Fruit fly (Drosophila melanogaster) whole organism, embryonic: ENCODE data around the gene CG8135.
A peak's percentile ranks its signal among the peaks of the same experiment; 100 is the strongest.

Experiments used
- Aef1 ChIP-seq: fragments of 200-800 bp; sonication (Bioruptor generic); IDR thresholded peaks from 3 replicates; pipeline ENCODE4 v1.3.6; 2022; ENCODE audit warnings: missing biosample characterization, missing genetic modification characterization
- Atf6 ChIP-seq: fragments of 200-800 bp; sonication (Bioruptor generic); IDR thresholded peaks from 2 replicates; pipeline ENCODE4 v1.3.6; 2022; ENCODE audit warnings: missing biosample characterization, missing genetic modification characterization
- B-H1 ChIP-seq: fragments of 200-800 bp; sonication (Bioruptor generic); IDR thresholded peaks from 3 replicates; pipeline ENCODE4 v1.3.6; 2022; ENCODE audit warnings: missing biosample characterization, missing genetic modification characterization
- Blimp-1 ChIP-seq: fragments of 200-800 bp; sonication (Bioruptor generic); optimal IDR thresholded peaks from 3 replicates; lab custom pipeline; 2018; ENCODE audit warnings: missing biosample characterization, missing genetic modification characterization, mild to moderate bottlenecking, moderate library complexity, missing genetic modification reagents
- CG10147 ChIP-seq: fragments of 200-800 bp; sonication (Bioruptor generic); optimal IDR thresholded peaks from 2 replicates; lab custom pipeline; 2019; ENCODE audit warnings: missing biosample characterization, mild to moderate bottlenecking, missing genetic modification characterization, moderate library complexity
- CG10654 ChIP-seq: fragments of 200-800 bp; sonication (Bioruptor generic); optimal IDR thresholded peaks from 2 replicates; lab custom pipeline; 2016; ENCODE audit warnings: missing biosample characterization, missing genetic modification characterization
- CG11504 ChIP-seq: fragments of 200-800 bp; sonication (Bioruptor generic); optimal IDR thresholded peaks from 3 replicates; lab custom pipeline; 2019; ENCODE audit warnings: missing biosample characterization, mild to moderate bottlenecking, missing genetic modification characterization, moderate library complexity
- CG12236 ChIP-seq: fragments of 200-800 bp; sonication (Bioruptor generic); optimal IDR thresholded peaks from 2 replicates; lab custom pipeline; 2016; ENCODE audit warnings: missing biosample characterization, missing genetic modification characterization
- CG12659 ChIP-seq: fragments of 200-800 bp; sonication (Bioruptor generic); optimal IDR thresholded peaks from 3 replicates; lab custom pipeline; 2017; ENCODE audit warnings: mild to moderate bottlenecking, missing biosample characterization, missing genetic modification reagents, missing genetic modification characterization
- CG12744 ChIP-seq: fragments of 200-800 bp; sonication (Bioruptor generic); optimal IDR thresholded peaks from 2 replicates; lab custom pipeline; 2016; ENCODE audit warnings: missing biosample characterization, missing genetic modification characterization
- CG12942 ChIP-seq: fragments of 200-800 bp; sonication (Bioruptor generic); optimal IDR thresholded peaks from 3 replicates; lab custom pipeline; 2016; ENCODE audit warnings: missing biosample characterization, missing genetic modification characterization
- CG1603 ChIP-seq: fragments of 200-800 bp; sonication (Bioruptor generic); optimal IDR thresholded peaks from 2 replicates; lab custom pipeline; 2019; ENCODE audit warnings: missing biosample characterization, mild to moderate bottlenecking, missing genetic modification characterization, moderate library complexity
- CG16813 ChIP-seq: fragments of 200-800 bp; sonication (Bioruptor generic); IDR thresholded peaks from 3 replicates; pipeline ENCODE4 v1.3.6; 2022; ENCODE audit warnings: missing biosample characterization, missing genetic modification characterization; ENCODE audit not compliant: partially characterized antibody
- CG17385 ChIP-seq: fragments of 200-800 bp; sonication (Bioruptor generic); optimal IDR thresholded peaks from 3 replicates; lab custom pipeline; 2018; ENCODE audit warnings: missing biosample characterization, mild to moderate bottlenecking, missing genetic modification characterization
- CG18599 ChIP-seq: fragments of 200-800 bp; sonication (Bioruptor generic); optimal IDR thresholded peaks from 3 replicates; lab custom pipeline; 2017; ENCODE audit warnings: missing biosample characterization, missing genetic modification characterization, mild to moderate bottlenecking, moderate library complexity, missing genetic modification reagents
- CG31388 ChIP-seq: fragments of 200-800 bp; sonication (Bioruptor generic); optimal IDR thresholded peaks from 2 replicates; lab custom pipeline; 2016; ENCODE audit warnings: missing biosample characterization, missing genetic modification characterization
- CG4617 ChIP-seq: fragments of 200-800 bp; sonication (Bioruptor generic); optimal IDR thresholded peaks from 3 replicates; lab custom pipeline; 2016; ENCODE audit warnings: missing biosample characterization, missing genetic modification characterization, borderline replicate concordance
- CG4730 ChIP-seq: fragments of 200-800 bp; sonication (Bioruptor generic); IDR thresholded peaks from 2 replicates; pipeline ENCODE4 v1.3.6; 2022; ENCODE audit warnings: missing biosample characterization, missing genetic modification characterization
- CHES-1-like ChIP-seq: fragments of 200-800 bp; sonication (Bioruptor generic); optimal IDR thresholded peaks from 2 replicates; lab custom pipeline; 2016; ENCODE audit warnings: missing biosample characterization, missing genetic modification characterization
- CTCF ChIP-seq: fragments of 200-800 bp; sonication (Bioruptor generic); optimal IDR thresholded peaks from 2 replicates; lab custom pipeline; 2017; ENCODE audit warnings: missing biosample characterization, mild to moderate bottlenecking, missing genetic modification characterization, moderate library complexity
- Dip2 ChIP-seq: fragments of 200-800 bp; sonication (Bioruptor generic); IDR thresholded peaks from 2 replicates; pipeline ENCODE4 v1.3.6; 2022; ENCODE audit warnings: missing biosample characterization, missing genetic modification characterization
- Doc2 ChIP-seq: fragments of 200-800 bp; sonication (Bioruptor generic); IDR thresholded peaks from 2 replicates; pipeline ENCODE4 v1.3.6; 2022; ENCODE audit warnings: missing biosample characterization, missing genetic modification characterization
- HHEX ChIP-seq: fragments of 200-800 bp; sonication (Bioruptor generic); optimal IDR thresholded peaks from 3 replicates; lab custom pipeline; 2017; ENCODE audit warnings: missing biosample characterization, mild to moderate bottlenecking, missing genetic modification characterization, missing genetic modification reagents
- HLH4C ChIP-seq: fragments of 200-800 bp; sonication (Bioruptor generic); IDR thresholded peaks from 3 replicates; pipeline ENCODE4 v1.3.6; 2022; ENCODE audit warnings: missing biosample characterization, missing genetic modification characterization; ENCODE audit not compliant: partially characterized antibody
- HmgZ ChIP-seq: fragments of 200-800 bp; sonication (Bioruptor generic); optimal IDR thresholded peaks from 2 replicates; lab custom pipeline; 2018; ENCODE audit warnings: missing biosample characterization, mild to moderate bottlenecking, missing genetic modification characterization
- Hmr ChIP-seq: fragments of 200-800 bp; sonication (Bioruptor generic); optimal IDR thresholded peaks from 3 replicates; lab custom pipeline; 2017; ENCODE audit warnings: mild to moderate bottlenecking, missing biosample characterization, missing genetic modification reagents, missing genetic modification characterization
- Hr39 ChIP-seq: fragments of >200 bp; optimal IDR thresholded peaks from 2 replicates; lab custom pipeline; 2017
- Hr78 ChIP-seq, 2 experiments: fragments of 200-800 bp in 1 of 2; fragments of >200 bp in 1 of 2; sonication (Bioruptor generic) in 1 of 2; optimal IDR thresholded peaks; 2 replicates each; lab custom pipeline; 2017 to 2019; ENCODE audit warnings: missing biosample characterization in 2 of 2, missing genetic modification characterization in 2 of 2, mild to moderate bottlenecking in 1 of 2, moderate library complexity in 1 of 2
- Kr ChIP-seq: fragments of 200-800 bp; sonication (Bioruptor generic); optimal IDR thresholded peaks from 2 replicates; lab custom pipeline; 2017; ENCODE audit warnings: missing biosample characterization, mild to moderate bottlenecking, missing genetic modification characterization
- Max ChIP-seq: fragments of 200-800 bp; sonication (Bioruptor generic); optimal IDR thresholded peaks from 2 replicates; lab custom pipeline; 2016; ENCODE audit warnings: missing biosample characterization, mild to moderate bottlenecking, missing genetic modification characterization
- Ptx1 ChIP-seq: fragments of 200-800 bp; sonication (Bioruptor generic); IDR thresholded peaks from 2 replicates; pipeline ENCODE4 v1.3.6; 2022; ENCODE audit warnings: missing biosample characterization, missing genetic modification characterization
- Sox100B ChIP-seq: fragments of 200-800 bp; sonication (Bioruptor generic); optimal IDR thresholded peaks from 3 replicates; lab custom pipeline; 2018; ENCODE audit warnings: missing biosample characterization, mild to moderate bottlenecking, missing genetic modification characterization
- aop ChIP-seq: fragments of 200-800 bp; sonication (Bioruptor generic); IDR thresholded peaks from 2 replicates; pipeline ENCODE4 v1.3.6; 2022; ENCODE audit warnings: missing biosample characterization, missing genetic modification characterization
- ap ChIP-seq: fragments of 200-800 bp; sonication (Bioruptor generic); IDR thresholded peaks from 2 replicates; pipeline ENCODE4 v1.3.6; 2022; ENCODE audit warnings: missing biosample characterization, missing genetic modification characterization
- ash1 ChIP-seq: fragments of 200-800 bp; sonication (Bioruptor generic); optimal IDR thresholded peaks from 2 replicates; lab custom pipeline; 2018; ENCODE audit warnings: missing biosample characterization, mild to moderate bottlenecking, missing genetic modification characterization
- bigmax ChIP-seq: fragments of 200-800 bp; sonication (Bioruptor generic); optimal IDR thresholded peaks from 2 replicates; lab custom pipeline; 2018; ENCODE audit warnings: missing biosample characterization, mild to moderate bottlenecking, missing genetic modification characterization
- br ChIP-seq: fragments of >200 bp; optimal IDR thresholded peaks from 2 replicates; lab custom pipeline; 2017
- corto ChIP-seq: fragments of 200-800 bp; sonication (Bioruptor generic); optimal IDR thresholded peaks from 2 replicates; lab custom pipeline; 2016; ENCODE audit warnings: missing biosample characterization, mild to moderate bottlenecking, missing genetic modification characterization, moderate library complexity
- crc ChIP-seq: fragments of 200-800 bp; sonication (Bioruptor generic); optimal IDR thresholded peaks from 2 replicates; lab custom pipeline; 2016; ENCODE audit warnings: missing biosample characterization, missing genetic modification characterization
- emc ChIP-seq: fragments of 200-800 bp; sonication (Bioruptor generic); optimal IDR thresholded peaks from 2 replicates; lab custom pipeline; 2016; ENCODE audit warnings: missing biosample characterization, missing genetic modification characterization
- en ChIP-seq: fragments of 200-800 bp; sonication (Bioruptor generic); optimal IDR thresholded peaks from 2 replicates; lab custom pipeline; 2016; ENCODE audit warnings: missing biosample characterization, missing genetic modification characterization
- ftz-f1 ChIP-seq: fragments of 200-800 bp; sonication (Bioruptor generic); optimal IDR thresholded peaks from 2 replicates; lab custom pipeline; 2016; ENCODE audit warnings: missing biosample characterization, missing genetic modification characterization
- gem ChIP-seq: fragments of 200-800 bp; sonication (Bioruptor generic); optimal IDR thresholded peaks from 2 replicates; lab custom pipeline; 2019; ENCODE audit warnings: missing biosample characterization, mild to moderate bottlenecking, missing genetic modification characterization, moderate library complexity
- lbe ChIP-seq: fragments of 200-800 bp; sonication (Bioruptor generic); optimal IDR thresholded peaks from 2 replicates; lab custom pipeline; 2016; ENCODE audit warnings: missing biosample characterization, mild to moderate bottlenecking, missing genetic modification characterization
- lola ChIP-seq, 3 experiments: fragments of >200 bp in 2 of 3; fragments of 200-800 bp in 1 of 3; sonication (Bioruptor generic) in 1 of 3; optimal IDR thresholded peaks; 2 replicates each; lab custom pipeline; 2017 to 2019; ENCODE audit warnings: missing biosample characterization in 3 of 3, missing genetic modification characterization in 3 of 3, mild to moderate bottlenecking in 1 of 3, moderate library complexity in 1 of 3
- pum ChIP-seq: fragments of 200-800 bp; sonication (Bioruptor generic); optimal IDR thresholded peaks from 2 replicates; lab custom pipeline; 2016; ENCODE audit warnings: missing biosample characterization, missing genetic modification characterization
- row ChIP-seq: fragments of 200-800 bp; sonication (Bioruptor generic); IDR thresholded peaks from 3 replicates; pipeline ENCODE4 v1.3.6; 2022; ENCODE audit warnings: missing biosample characterization, missing genetic modification characterization
- schlank ChIP-seq: fragments of 200-800 bp; sonication (Bioruptor generic); optimal IDR thresholded peaks from 2 replicates; lab custom pipeline; 2018; ENCODE audit warnings: missing biosample characterization, mild to moderate bottlenecking, missing genetic modification characterization
- sima ChIP-seq: fragments of 200-800 bp; sonication (Bioruptor generic); optimal IDR thresholded peaks from 2 replicates; lab custom pipeline; 2016; ENCODE audit warnings: missing biosample characterization, missing genetic modification characterization
- ssp ChIP-seq: fragments of 200-800 bp; sonication (Bioruptor generic); IDR thresholded peaks from 2 replicates; pipeline ENCODE4 v1.3.6; 2022; ENCODE audit warnings: missing biosample characterization, missing genetic modification characterization
- tx ChIP-seq: fragments of 200-800 bp; sonication (Bioruptor generic); optimal IDR thresholded peaks from 2 replicates; lab custom pipeline; 2016; ENCODE audit warnings: missing biosample characterization, missing genetic modification characterization
- zfh1 ChIP-seq: fragments of 200-800 bp; sonication (Bioruptor generic); IDR thresholded peaks from 3 replicates; pipeline ENCODE4 v1.3.6; 2022; ENCODE audit warnings: missing biosample characterization, missing genetic modification characterization

CG8135 gene

dm6 chr3R:9428988-9429387 lies 24.8 kb downstream of the CG8135 start (continued):
- TF ChIP-seq Kr (GFP tag; lab: Kevin White, UChicago) = no peak
- no peak for TF ChIP-seq HLH4C (GFP tag; lab: Robert Waterston, UW)
- peak; percentile 63 for TF ChIP-seq gem (tag; lab: Kevin White, UChicago)
- peak in 1 of 2 experiments; percentile 58 for TF ChIP-seq Hr78 (GFP tag; optimal IDR thresholded peaks at IDR 0.05; lab: Kevin White, UChicago)
- TF ChIP-seq CG4730 (GFP tag; lab: Robert Waterston, UW) = peak; percentile 53; the same call in 1 of the 2 replicates
- peak; percentile 90 for TF ChIP-seq HmgZ (tag; lab: Kevin White, UChicago)
- TF ChIP-seq CG17385 (GFP tag; lab: Kevin White, UChicago) = peak; percentile 60
- TF ChIP-seq CG18599 = peak; percentile 94
- TF ChIP-seq crc = peak; percentile 48
- no peak; the same call in 2 of the 3 replicates for TF ChIP-seq B-H1 (GFP tag; lab: Robert Waterston, UW)
- peak; percentile 52; the same call in 1 of the 3 replicates for TF ChIP-seq Aef1 (GFP tag; lab: Robert Waterston, UW)
- TF ChIP-seq Hmr = peak; percentile 76
- TF ChIP-seq CG12942 (GFP tag; lab: Kevin White, UChicago) = peak; percentile 24
- peak; percentile 64 for TF ChIP-seq CG12659 (GFP tag; lab: Kevin White, UChicago)
- TF ChIP-seq zfh1 = peak; percentile 45; the same call in 1 of the 3 replicates
- peak in 1 of 3 experiments; percentile 22 for TF ChIP-seq lola (GFP tag; optimal IDR thresholded peaks at IDR 0.05; lab: Kevin White, UChicago)
- peak; percentile 29 for TF ChIP-seq tx (GFP tag; lab: Kevin White, UChicago)
- TF ChIP-seq emc (GFP tag; lab: Kevin White, UChicago) = peak; percentile 61
- TF ChIP-seq sima (GFP tag; lab: Kevin White, UChicago) = peak; percentile 36
- no peak for TF ChIP-seq Sox100B (GFP tag; lab: Kevin White, UChicago)
- peak; percentile 6 for TF ChIP-seq Max (GFP tag; lab: Kevin White, UChicago)
- no peak for TF ChIP-seq en (GFP tag; lab: Kevin White, UChicago)
- TF ChIP-seq schlank = peak; percentile 72
- TF ChIP-seq CG12744 (GFP tag; lab: Kevin White, UChicago) = peak; percentile 30
- TF ChIP-seq corto (GFP tag; lab: Kevin White, UChicago) = peak; percentile 63
- no peak for TF ChIP-seq bigmax (GFP tag; lab: Kevin White, UChicago)
- TF ChIP-seq ftz-f1 (GFP tag; lab: Kevin White, UChicago) = peak; percentile 4
- TF ChIP-seq Hr39 (lab: Kevin White, UChicago) = no peak
- peak; percentile 70 for TF ChIP-seq CG11504
- TF ChIP-seq HHEX (GFP tag; lab: Kevin White, UChicago) = peak; percentile 48
- no peak for TF ChIP-seq Dip2 (GFP tag; lab: Robert Waterston, UW)
- TF ChIP-seq CG16813 (GFP tag; lab: Robert Waterston, UW) = no peak
- no peak for TF ChIP-seq CG31388
- TF ChIP-seq CG12236 (GFP tag; lab: Kevin White, UChicago) = no peak
- peak; percentile 17 for TF ChIP-seq CG10147 (GFP tag; lab: Kevin White, UChicago)
- peak; percentile 76 for TF ChIP-seq CHES-1-like (GFP tag; lab: Kevin White, UChicago)
- TF ChIP-seq CTCF (GFP tag; lab: Kevin White, UChicago) = no peak
- TF ChIP-seq br = no peak
- no peak for TF ChIP-seq pum (GFP tag; lab: Kevin White, UChicago)
- TF ChIP-seq CG10654 (GFP tag; lab: Kevin White, UChicago) = peak; percentile 33
- TF ChIP-seq CG1603 = peak; percentile 52
- no peak for TF ChIP-seq ssp
- TF ChIP-seq Doc2 (GFP tag; lab: Robert Waterston, UW) = no peak
- no peak for TF ChIP-seq lbe (GFP tag; lab: Kevin White, UChicago)
- TF ChIP-seq Atf6 (GFP tag; lab: Robert Waterston, UW) = peak; percentile 84
- TF ChIP-seq ap = no peak
- no peak for TF ChIP-seq Ptx1 (GFP tag; lab: Robert Waterston, UW)
- TF ChIP-seq CG4617 (GFP tag; lab: Kevin White, UChicago) = no peak
- TF ChIP-seq row (GFP tag; lab: Robert Waterston, UW) = peak; percentile 89
- TF ChIP-seq aop = no peak
- TF ChIP-seq ash1 = peak; percentile 34
- TF ChIP-seq Blimp-1 (GFP tag; lab: Kevin White, UChicago) = peak; percentile 60
